Worm (Caenorhabditis elegans) whole organism, L3 larva: ENCODE data around the gene bet-2.

Source experiments
- R02D3.7 ChIP-seq: fragments of 150-350 bp; optimal IDR thresholded peaks from 2 replicates; lab custom pipeline; 2014; ENCODE audit warnings: missing biosample characterization, missing genetic modification characterization
- ama-1 ChIP-seq: fragments of 150-350 bp; optimal IDR thresholded peaks from 2 replicates; lab custom pipeline; 2018
- ceh-16 ChIP-seq: sonication (generic microtip); optimal IDR thresholded peaks from 2 replicates; lab custom pipeline; 2017; ENCODE audit warnings: missing biosample characterization, missing genetic modification characterization
- elt-2 ChIP-seq: sonication (generic microtip); optimal IDR thresholded peaks from 2 replicates; lab custom pipeline; 2016; ENCODE audit warnings: missing genetic modification reagents, mild to moderate bottlenecking, missing genetic modification characterization, missing compliant biosample characterization
- eor-1 ChIP-seq, 2 experiments: fragments of 150-350 bp; optimal IDR thresholded peaks; 2 replicates each; lab custom pipeline; 2014 to 2018; ENCODE audit warnings: missing biosample characterization in 2 of 2, missing genetic modification characterization in 2 of 2
- fkh-2 ChIP-seq: fragments of 150-350 bp; optimal IDR thresholded peaks from 2 replicates; lab custom pipeline; 2014; ENCODE audit warnings: missing biosample characterization, missing genetic modification reagents, missing genetic modification characterization
- fos-1 ChIP-seq: fragments of 150-350 bp; optimal IDR thresholded peaks from 2 replicates; lab custom pipeline; 2014; ENCODE audit warnings: missing biosample characterization, missing genetic modification characterization
- lin-15B ChIP-seq: fragments of 150-350 bp; optimal IDR thresholded peaks from 2 replicates; lab custom pipeline; 2014; ENCODE audit warnings: missing biosample characterization, missing genetic modification characterization
- nhr-237 ChIP-seq: fragments of 150-350 bp; optimal IDR thresholded peaks from 2 replicates; lab custom pipeline; 2014; ENCODE audit warnings: missing biosample characterization, missing genetic modification characterization
- nhr-25 ChIP-seq: sonication (generic microtip); optimal IDR thresholded peaks from 2 replicates; lab custom pipeline; 2017; ENCODE audit warnings: missing biosample characterization, missing genetic modification characterization
- sea-2 ChIP-seq: fragments of 150-350 bp; sonication (generic microtip); optimal IDR thresholded peaks from 4 replicates; lab custom pipeline; 2014; ENCODE audit warnings: missing biosample characterization, missing genetic modification reagents, missing genetic modification characterization
- ztf-11 ChIP-seq: fragments of 150-350 bp; optimal IDR thresholded peaks from 2 replicates; lab custom pipeline; 2014; ENCODE audit warnings: missing biosample characterization, missing genetic modification characterization

Gene bet-2

DNA sequence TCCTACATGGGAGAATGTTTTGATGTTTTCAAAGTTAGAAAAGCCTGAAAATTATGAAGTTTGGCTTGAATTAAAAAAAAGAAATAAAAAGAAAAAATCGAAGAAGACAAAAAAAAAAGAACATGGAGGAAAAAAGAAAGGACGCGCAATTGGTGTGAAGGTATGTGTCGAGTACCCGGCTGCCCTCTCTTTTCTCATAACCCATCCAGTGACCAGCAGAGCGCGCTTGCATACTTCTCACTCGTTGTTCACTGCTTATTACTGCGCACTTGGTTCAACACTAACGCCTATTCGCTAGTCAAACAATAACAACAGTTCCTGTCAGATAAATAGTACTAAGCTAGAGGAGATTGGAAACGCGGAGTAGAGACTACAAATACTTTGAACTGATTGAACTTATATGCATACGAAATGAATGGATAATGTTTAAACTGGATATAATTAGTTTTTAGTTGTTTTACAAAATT lies 55.1 kb downstream of the bet-2 start, which contains the start of gene abl-1 (continued):
- TF ChIP-seq nhr-25 (tag; lab: Kevin White, UChicago): peak; percentile 45
- TF ChIP-seq ztf-11: no peak
- no peak for TF ChIP-seq fos-1 (tag; lab: Kevin White, UChicago)
- no peak for TF ChIP-seq sea-2 (GFP tag; lab: Kevin White, UChicago)
- no peak for TF ChIP-seq lin-15B
- TF ChIP-seq eor-1 (tag; optimal IDR thresholded peaks at IDR 0.05; lab: Kevin White, UChicago): no peak
- no peak for TF ChIP-seq ama-1 (lab: Kevin White, UChicago)
- TF ChIP-seq fkh-2 (tag; lab: Kevin White, UChicago): no peak
- TF ChIP-seq ceh-16 (tag; lab: Kevin White, UChicago): no peak
- no peak for TF ChIP-seq nhr-237 (tag; lab: Kevin White, UChicago)
- no peak for TF ChIP-seq elt-2 (tag; lab: Kevin White, UChicago)
- no peak for TF ChIP-seq R02D3.7
